Worm (Caenorhabditis elegans): ENCODE results near the gene ascc-1.
"Not testable (repeated sequence)": the region's sequence is repeated elsewhere in the genome, so short reads cannot be mapped to it uniquely, and the experiment has no call there.

Gene ascc-1

DNA sequence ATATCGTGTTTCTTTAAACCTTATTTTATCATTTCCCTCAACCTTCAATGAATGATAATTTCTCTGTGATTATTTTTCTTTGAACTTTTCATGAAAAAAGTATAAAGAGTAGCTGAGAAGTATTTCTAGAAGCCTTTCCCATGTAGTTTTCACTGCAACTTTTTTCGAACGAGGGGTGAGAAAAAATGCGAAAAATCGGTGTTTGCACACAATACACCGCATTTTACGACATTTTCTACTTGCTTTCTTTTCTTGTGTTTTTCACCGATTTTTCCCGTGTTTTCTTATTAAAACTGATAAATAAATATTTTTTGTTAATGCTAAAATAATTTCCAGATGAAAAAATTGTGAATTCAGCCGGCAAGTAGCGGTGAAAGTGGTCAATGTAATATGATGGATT lies 41.4 kb downstream of the ascc-1 start, which contains the start of gene C50D2.10:
Gene C50D2.10, plus strand, starts transcription at position 245 of the 400 bp plus-strand sequence.
- TF ChIP-seq unc-55 (GFP tag; optimal IDR thresholded peaks at IDR 0.05); elt-1 (tag; optimal IDR thresholded peaks at IDR 0.05); ztf-4 (tag; optimal IDR thresholded peaks at IDR 0.05): not testable (repeated sequence)

- TF ChIP-seq ceh-16 (tag; optimal IDR thresholded peaks at IDR 0.05) (no peak), egl-27 (tag; optimal IDR thresholded peaks at IDR 0.05) (no peak), sem-4 (tag; optimal IDR thresholded peaks at IDR 0.05) (no peak), nhr-6 (tag; optimal IDR thresholded peaks at IDR 0.05) (no peak), nhr-12 (tag; optimal IDR thresholded peaks at IDR 0.05) (no peak), dmd-4 (tag; optimal IDR thresholded peaks at IDR 0.05) (no peak), snpc-4 (tag; optimal IDR thresholded peaks at IDR 0.05) (no peak), fos-1 (tag; optimal IDR thresholded peaks at IDR 0.05) (no peak), ztf-11 (tag; optimal IDR thresholded peaks at IDR 0.05) (no peak), crh-2 (tag; optimal IDR thresholded peaks at IDR 0.05) (no peak), unc-55 (GFP tag; optimal IDR thresholded peaks at IDR 0.05) (no peak), nhr-25 (tag; optimal IDR thresholded peaks at IDR 0.05) (no peak), Y55F3AM.14 (GFP tag; optimal IDR thresholded peaks at IDR 0.05) (no peak), ceh-82 (tag; optimal IDR thresholded peaks at IDR 0.05) (no peak), sma-3 (GFP tag; optimal IDR thresholded peaks at IDR 0.05) (no peak), alr-1 (tag; optimal IDR thresholded peaks at IDR 0.05) (no peak)
These were observed 43.7 kb downstream of the ascc-1 start for ce11 chrII:101176-101575.

ce11 chrII:104234-104633 lies 46.8 kb downstream of the ascc-1 start, which contains the start of gene col-68:
Gene col-68, plus strand, starts transcription at chrII:104534.
- TF ChIP-seq ceh-16 (tag; optimal IDR thresholded peaks at IDR 0.05) = no peak
- TF ChIP-seq ztf-1 (GFP tag; conservative IDR thresholded peaks at IDR 0.05) = no peak
- no peak for TF ChIP-seq aly-2 (tag; optimal IDR thresholded peaks at IDR 0.05)
- TF ChIP-seq nhr-6 (tag; optimal IDR thresholded peaks at IDR 0.05) = no peak
- TF ChIP-seq mab-5 (tag; optimal IDR thresholded peaks at IDR 0.05) = no peak
- TF ChIP-seq nhr-11 (tag; optimal IDR thresholded peaks at IDR 0.05) = no peak
- TF ChIP-seq ztf-11 (tag; optimal IDR thresholded peaks at IDR 0.05) = no peak
- no peak for TF ChIP-seq dmd-4 (tag; optimal IDR thresholded peaks at IDR 0.05)
- no peak for TF ChIP-seq mbf-1 (tag; optimal IDR thresholded peaks at IDR 0.05)
- no peak for TF ChIP-seq nhr-129 (tag; optimal IDR thresholded peaks at IDR 0.05)
- no peak for TF ChIP-seq R02D3.7 (tag; optimal IDR thresholded peaks at IDR 0.05)
- TF ChIP-seq F13H6.1 (tag; optimal IDR thresholded peaks at IDR 0.05) = no peak
- TF ChIP-seq gmeb-1 (tag; optimal IDR thresholded peaks at IDR 0.05) = no peak
- no peak for TF ChIP-seq nhr-10 (tag; optimal IDR thresholded peaks at IDR 0.05)
- no peak for TF ChIP-seq ama-1 (optimal IDR thresholded peaks at IDR 0.05)

DNA sequence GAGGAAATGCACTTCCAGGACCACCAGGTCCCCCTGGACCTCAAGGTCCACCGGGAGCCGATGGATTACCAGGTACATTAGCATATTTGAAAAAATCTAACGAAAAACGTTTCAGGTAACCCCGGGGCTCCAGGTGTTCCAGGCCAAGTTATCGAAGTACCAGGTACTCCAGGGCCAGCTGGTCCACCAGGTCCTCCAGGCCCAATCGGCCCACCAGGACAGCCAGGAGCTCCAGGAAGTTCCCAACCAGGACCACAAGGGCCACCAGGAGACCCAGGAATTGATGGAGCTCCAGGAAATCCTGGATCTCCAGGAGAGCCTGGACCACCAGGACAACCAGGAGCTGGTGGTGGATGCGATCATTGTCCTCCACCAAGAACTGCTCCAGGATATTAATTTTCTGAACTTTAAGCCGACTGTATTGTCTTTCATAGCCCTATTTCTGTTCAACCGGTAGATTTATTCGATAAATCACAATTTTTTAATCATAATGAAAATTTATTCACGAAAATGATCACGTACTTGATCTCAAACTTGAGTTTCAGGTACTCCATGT lies 47.9 kb downstream of the ascc-1 start:
- TF ChIP-seq mbf-1 (tag; optimal IDR thresholded peaks at IDR 0.05) (no peak), mab-5 (tag; optimal IDR thresholded peaks at IDR 0.05) (no peak), egl-27 (tag; optimal IDR thresholded peaks at IDR 0.05) (no peak), elt-3 (tag; optimal IDR thresholded peaks at IDR 0.05) (no peak), ceh-82 (tag; optimal IDR thresholded peaks at IDR 0.05) (no peak), lin-39 (tag; optimal IDR thresholded peaks at IDR 0.05) (no peak), alr-1 (tag; optimal IDR thresholded peaks at IDR 0.05) (no peak), zag-1 (tag; optimal IDR thresholded peaks at IDR 0.05) (no peak), sem-4 (tag; optimal IDR thresholded peaks at IDR 0.05) (no peak), nhr-25 (tag; optimal IDR thresholded peaks at IDR 0.05) (no peak), ztf-1 (GFP tag; conservative IDR thresholded peaks at IDR 0.05) (no peak), F13H6.1 (tag; optimal IDR thresholded peaks at IDR 0.05) (no peak), elt-1 (tag; optimal IDR thresholded peaks at IDR 0.05) (no peak), C34F6.9 (tag; optimal IDR thresholded peaks at IDR 0.05) (no peak), peb-1 (tag; optimal IDR thresholded peaks at IDR 0.05) (no peak), Y55F3AM.14 (GFP tag; optimal IDR thresholded peaks at IDR 0.05) (no peak), lsy-2 (tag; optimal IDR thresholded peaks at IDR 0.05) (no peak), fos-1 (tag; optimal IDR thresholded peaks at IDR 0.05) (no peak), R02D3.7 (tag; optimal IDR thresholded peaks at IDR 0.05) (no peak)

DNA sequence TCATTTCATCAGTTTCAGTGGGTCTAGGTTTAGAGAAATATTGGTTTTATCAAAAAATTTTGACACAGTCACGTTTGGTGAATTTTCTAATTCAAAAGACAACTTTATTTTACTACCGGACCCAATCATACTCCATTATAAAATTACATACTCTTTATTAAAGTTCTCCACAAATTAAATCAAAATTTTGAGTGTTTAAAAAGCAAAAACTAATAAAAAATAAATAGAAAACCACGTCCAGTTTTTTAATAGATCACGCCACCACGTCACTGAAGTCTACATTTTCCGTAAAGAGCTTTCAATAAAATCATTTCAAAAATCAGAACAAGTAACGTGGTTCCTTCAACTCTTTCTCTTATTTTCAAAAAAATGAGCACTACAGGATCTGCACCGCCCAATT lies 48.4 kb downstream of the ascc-1 start, which contains the start of gene txt-1:
Gene txt-1, plus strand, starts transcription at position 301 of the 400 bp plus-strand sequence.
- TF ChIP-seq nhr-237 (tag; optimal IDR thresholded peaks at IDR 0.05) = no peak
- TF ChIP-seq sem-4 (tag; optimal IDR thresholded peaks at IDR 0.05) = no peak
- no peak for TF ChIP-seq mbf-1 (tag; optimal IDR thresholded peaks at IDR 0.05)
- TF ChIP-seq lin-39 (tag; optimal IDR thresholded peaks at IDR 0.05) = no peak
- TF ChIP-seq elt-3 (tag; optimal IDR thresholded peaks at IDR 0.05) = no peak
- no peak for TF ChIP-seq lsy-2 (tag; optimal IDR thresholded peaks at IDR 0.05)
- no peak for TF ChIP-seq ceh-16 (tag; optimal IDR thresholded peaks at IDR 0.05)
- no peak for TF ChIP-seq R02D3.7 (tag; optimal IDR thresholded peaks at IDR 0.05)
- TF ChIP-seq unc-62 (GFP tag; optimal IDR thresholded peaks at IDR 0.05) = no peak
- TF ChIP-seq ztf-4 (tag; optimal IDR thresholded peaks at IDR 0.05) = no peak
- no peak for TF ChIP-seq elt-1 (tag; optimal IDR thresholded peaks at IDR 0.05)
- no peak for TF ChIP-seq snpc-4 (tag; optimal IDR thresholded peaks at IDR 0.05)
- no peak for TF ChIP-seq C34F6.9 (tag; optimal IDR thresholded peaks at IDR 0.05)
- no peak for TF ChIP-seq lin-13 (GFP tag; optimal IDR thresholded peaks at IDR 0.05)
- no peak for TF ChIP-seq ZK546.5 (tag; optimal IDR thresholded peaks at IDR 0.05)
- no peak for TF ChIP-seq nhr-11 (tag; optimal IDR thresholded peaks at IDR 0.05)

Measured in whole organism, L2 larva.